Worm (Caenorhabditis elegans) whole organism, early embryonic: ENCODE measurements around the gene clec-136.

Experiments
- F13C5.2 ChIP-seq: sonication (generic microtip); optimal IDR thresholded peaks from 2 replicates; lab custom pipeline; 2017; ENCODE audit warnings: mild to moderate bottlenecking, missing genetic modification characterization, inconsistent platforms, missing compliant biosample characterization
- aly-1 ChIP-seq: sonication (generic microtip); optimal IDR thresholded peaks from 2 replicates; lab custom pipeline; 2016; ENCODE audit warnings: missing genetic modification characterization, missing compliant biosample characterization
- ama-1 ChIP-seq: fragments of 150-350 bp; optimal IDR thresholded peaks from 2 replicates; lab custom pipeline; 2014
- ceh-13 ChIP-seq: fragments of 200-800 bp; sonication (Bioruptor generic); optimal IDR thresholded peaks from 2 replicates; lab custom pipeline; 2018; ENCODE audit warnings: mild to moderate bottlenecking, missing genetic modification characterization, missing compliant biosample characterization
- ets-7 ChIP-seq: sonication (generic microtip); optimal IDR thresholded peaks from 2 replicates; lab custom pipeline; 2016; ENCODE audit warnings: missing genotype, missing genetic modification characterization, missing compliant biosample characterization
- flt-1 ChIP-seq: fragments of 200-800 bp; sonication (Bioruptor generic); IDR thresholded peaks from 2 replicates; pipeline ENCODE4 v1.3.6; 2022; ENCODE audit warnings: missing genetic modification characterization, missing compliant biosample characterization
- hmg-4 ChIP-seq: fragments of 200-800 bp; sonication (Bioruptor generic); optimal IDR thresholded peaks from 2 replicates; lab custom pipeline; 2018; ENCODE audit warnings: mild to moderate bottlenecking, missing genetic modification characterization, missing compliant biosample characterization
- hnd-1 ChIP-seq: sonication (generic microtip); optimal IDR thresholded peaks from 2 replicates; lab custom pipeline; 2016; ENCODE audit warnings: missing genetic modification characterization, missing compliant biosample characterization
- pes-1 ChIP-seq: fragments of 200-800 bp; sonication (Bioruptor generic); IDR thresholded peaks from 2 replicates; pipeline ENCODE4 v1.3.6; 2022; ENCODE audit warnings: missing genetic modification reagents, missing genetic modification characterization, missing compliant biosample characterization
- tbx-11 ChIP-seq: fragments of 200-800 bp; sonication (Bioruptor generic); IDR thresholded peaks from 2 replicates; pipeline ENCODE4 v1.3.6; 2022; ENCODE audit warnings: missing genetic modification characterization, missing compliant biosample characterization

ce11 chrII:4604680-4605079, 11.7 kb downstream of the clec-136 start:
- TF ChIP-seq aly-1 = no peak
- TF ChIP-seq ama-1 (lab: Kevin White, UChicago) = no peak
- no peak for TF ChIP-seq hmg-4 (GFP tag; lab: Kevin White, UChicago)
- no peak for TF ChIP-seq flt-1
- TF ChIP-seq hnd-1 (tag; lab: Kevin White, UChicago) = no peak
- no peak for TF ChIP-seq F13C5.2 (tag; lab: Kevin White, UChicago)
- no peak for TF ChIP-seq ets-7
- no peak for TF ChIP-seq ceh-13
- no peak for TF ChIP-seq pes-1 (GFP tag; lab: Robert Waterston, UW)
- no peak for TF ChIP-seq tbx-11 (GFP tag; lab: Robert Waterston, UW)
